Worm (Caenorhabditis elegans) whole organism, L4/young adult: ENCODE measurements around the gene smap-1.

Experiments
- dao-5 ChIP-seq: sonication (generic microtip); optimal IDR thresholded peaks from 2 replicates; lab custom pipeline; 2016; ENCODE audit warnings: missing genotype, missing genetic modification characterization, moderate library complexity, missing compliant biosample characterization
- him-1 ChIP-seq: sonication (generic microtip); optimal IDR thresholded peaks from 2 replicates; lab custom pipeline; 2016; ENCODE audit warnings: missing genotype, missing genetic modification reagents, missing genetic modification characterization, missing compliant biosample characterization

- TF ChIP-seq him-1 (tag; lab: Kevin White, UChicago) (no peak), dao-5 (tag; lab: Kevin White, UChicago) (no peak)
Measured at ce11 chrIII:10730510-10730909, 9.1 kb downstream of the smap-1 start, which contains the start of gene tat-3.
